Fruit fly (Drosophila melanogaster) whole organism, embryonic: ENCODE results near the gene CG4661.

Source experiments
- Atf6 ChIP-seq: fragments of 200-800 bp; sonication (Bioruptor generic); IDR thresholded peaks from 2 replicates; pipeline ENCODE4 v1.3.6; 2022; ENCODE audit warnings: missing biosample characterization, missing genetic modification characterization
- CG10543 ChIP-seq: fragments of 200-800 bp; sonication (Bioruptor generic); optimal IDR thresholded peaks from 3 replicates; lab custom pipeline; 2017; ENCODE audit warnings: missing biosample characterization, mild to moderate bottlenecking, missing genetic modification characterization, moderate library complexity
- CG12071 ChIP-seq: fragments of 200-800 bp; sonication (Bioruptor generic); optimal IDR thresholded peaks from 3 replicates; lab custom pipeline; 2018; ENCODE audit warnings: missing biosample characterization, mild to moderate bottlenecking, missing genetic modification characterization
- CG12769 ChIP-seq: fragments of 200-800 bp; sonication (Bioruptor generic); optimal IDR thresholded peaks from 2 replicates; lab custom pipeline; 2019; ENCODE audit warnings: missing biosample characterization, mild to moderate bottlenecking, missing genetic modification characterization, moderate library complexity
- CG13287 ChIP-seq: fragments of 200-800 bp; sonication (Bioruptor generic); IDR thresholded peaks from 2 replicates; pipeline ENCODE4 v1.3.6; 2022; ENCODE audit warnings: missing biosample characterization, missing genetic modification characterization; ENCODE audit not compliant: partially characterized antibody
- CG13894 ChIP-seq: fragments of 200-800 bp; sonication (Bioruptor generic); optimal IDR thresholded peaks from 3 replicates; lab custom pipeline; 2018; ENCODE audit warnings: missing biosample characterization, mild to moderate bottlenecking, missing genetic modification characterization, moderate library complexity
- CG15269 ChIP-seq: fragments of 200-800 bp; sonication (Bioruptor generic); optimal IDR thresholded peaks from 2 replicates; lab custom pipeline; 2018; ENCODE audit warnings: missing biosample characterization, mild to moderate bottlenecking, missing genetic modification characterization, moderate library complexity
- CG18599 ChIP-seq: fragments of 200-800 bp; sonication (Bioruptor generic); optimal IDR thresholded peaks from 3 replicates; lab custom pipeline; 2017; ENCODE audit warnings: missing biosample characterization, missing genetic modification characterization, mild to moderate bottlenecking, moderate library complexity, missing genetic modification reagents
- CG2678 ChIP-seq: fragments of 200-800 bp; sonication (Bioruptor generic); optimal IDR thresholded peaks from 3 replicates; lab custom pipeline; 2019; ENCODE audit warnings: missing biosample characterization, mild to moderate bottlenecking, missing genetic modification characterization, moderate library complexity
- CG31441 ChIP-seq: fragments of 200-800 bp; sonication (Bioruptor generic); IDR thresholded peaks from 2 replicates; pipeline ENCODE4 v1.3.6; 2022; ENCODE audit warnings: missing biosample characterization, missing genetic modification characterization
- CG32772 ChIP-seq: fragments of 200-800 bp; sonication (Bioruptor generic); IDR thresholded peaks from 2 replicates; pipeline ENCODE4 v1.3.6; 2022; ENCODE audit warnings: missing biosample characterization, missing genetic modification characterization
- CG33557 ChIP-seq: fragments of 200-800 bp; sonication (Bioruptor generic); optimal IDR thresholded peaks from 2 replicates; lab custom pipeline; 2019; ENCODE audit warnings: missing biosample characterization, mild to moderate bottlenecking, missing genetic modification characterization, moderate library complexity
- CG34224 ChIP-seq: fragments of 200-800 bp; sonication (Bioruptor generic); IDR thresholded peaks from 3 replicates; pipeline ENCODE4 v1.3.6; 2022; ENCODE audit warnings: missing biosample characterization, missing genetic modification characterization; ENCODE audit not compliant: partially characterized antibody
- CG43689 ChIP-seq: fragments of 200-800 bp; sonication (Bioruptor generic); IDR thresholded peaks from 2 replicates; pipeline ENCODE4 v1.3.6; 2022; ENCODE audit warnings: missing biosample characterization, missing genetic modification characterization
- CG6175 ChIP-seq: fragments of 200-800 bp; sonication (Bioruptor generic); IDR thresholded peaks from 3 replicates; pipeline ENCODE4 v1.3.6; 2022; ENCODE audit warnings: missing biosample characterization, missing genetic modification characterization
- Dref ChIP-seq: fragments of 200-800 bp; sonication (Bioruptor generic); IDR thresholded peaks from 2 replicates; pipeline ENCODE4 v1.3.6; 2022; ENCODE audit warnings: missing biosample characterization, missing genetic modification characterization
- Eip74EF ChIP-seq, 2 experiments: fragments of 200-800 bp in 1 of 2; fragments of >200 bp in 1 of 2; sonication (Bioruptor generic) in 1 of 2; optimal IDR thresholded peaks; 2 replicates each; lab custom pipeline; 2017 to 2019; ENCODE audit warnings: missing biosample characterization in 2 of 2, missing genetic modification characterization in 2 of 2, mild to moderate bottlenecking in 1 of 2, moderate library complexity in 1 of 2
- GATAe ChIP-seq: fragments of 200-800 bp; sonication (Bioruptor generic); conservative IDR thresholded peaks from 2 replicates; pipeline ENCODE4 v1.3.6; 2022; ENCODE audit warnings: missing biosample characterization, missing genetic modification characterization
- Hr39 ChIP-seq: fragments of >200 bp; optimal IDR thresholded peaks from 2 replicates; lab custom pipeline; 2017
- Lpt ChIP-seq: fragments of >200 bp; optimal IDR thresholded peaks from 2 replicates; lab custom pipeline; 2018; ENCODE audit warnings: missing biosample characterization, missing genetic modification characterization
- Med ChIP-seq: fragments of 200-800 bp; sonication (Bioruptor generic); peaks from one replicate; lab custom pipeline; 2016; ENCODE audit warnings: missing biosample characterization, missing genetic modification characterization, mild to moderate bottlenecking, inconsistent platforms, moderate library complexity
- Meics ChIP-seq: fragments of 200-800 bp; sonication (Bioruptor generic); optimal IDR thresholded peaks from 2 replicates; lab custom pipeline; 2017; ENCODE audit warnings: missing biosample characterization, mild to moderate bottlenecking, missing genetic modification characterization
- Oaz ChIP-seq: fragments of 200-800 bp; sonication (Bioruptor generic); IDR thresholded peaks from 2 replicates; pipeline ENCODE4 v1.3.6; 2022; ENCODE audit warnings: missing biosample characterization, missing genetic modification characterization
- Ptx1 ChIP-seq: fragments of 200-800 bp; sonication (Bioruptor generic); IDR thresholded peaks from 2 replicates; pipeline ENCODE4 v1.3.6; 2022; ENCODE audit warnings: missing biosample characterization, missing genetic modification characterization
- Tbp ChIP-seq: fragments of >200 bp; optimal IDR thresholded peaks from 2 replicates; lab custom pipeline; 2018; ENCODE audit warnings: missing biosample characterization, missing genetic modification characterization
- Xbp1 ChIP-seq: fragments of 200-800 bp; sonication (Bioruptor generic); optimal IDR thresholded peaks from 3 replicates; lab custom pipeline; 2016; ENCODE audit warnings: missing biosample characterization, mild to moderate bottlenecking, missing genetic modification characterization
- YL-1 ChIP-seq: fragments of 200-800 bp; sonication (Bioruptor generic); optimal IDR thresholded peaks from 3 replicates; lab custom pipeline; 2017; ENCODE audit warnings: missing biosample characterization, mild to moderate bottlenecking, missing genetic modification characterization
- chinmo ChIP-seq: fragments of 200-800 bp; sonication (Bioruptor generic); IDR thresholded peaks from 4 replicates; pipeline ENCODE4 v1.3.6; 2022; ENCODE audit warnings: missing biosample characterization, missing genetic modification characterization; ENCODE audit not compliant: partially characterized antibody
- cwo ChIP-seq: fragments of 200-800 bp; sonication (Bioruptor generic); optimal IDR thresholded peaks from 3 replicates; lab custom pipeline; 2017; ENCODE audit warnings: missing biosample characterization, missing genetic modification characterization, mild to moderate bottlenecking, moderate library complexity, missing genetic modification reagents
- danr ChIP-seq: fragments of 200-800 bp; sonication (Bioruptor generic); IDR thresholded peaks from 2 replicates; pipeline ENCODE4 v1.3.6; 2022; ENCODE audit warnings: missing biosample characterization, missing genetic modification characterization
- exex ChIP-seq: fragments of 200-800 bp; sonication (Bioruptor generic); optimal IDR thresholded peaks from 4 replicates; lab custom pipeline; 2018; ENCODE audit warnings: missing biosample characterization, mild to moderate bottlenecking, missing genetic modification characterization, moderate library complexity
- gem ChIP-seq: fragments of 200-800 bp; sonication (Bioruptor generic); optimal IDR thresholded peaks from 2 replicates; lab custom pipeline; 2019; ENCODE audit warnings: missing biosample characterization, mild to moderate bottlenecking, missing genetic modification characterization, moderate library complexity
- grn ChIP-seq: fragments of 200-800 bp; sonication (Bioruptor generic); optimal IDR thresholded peaks from 3 replicates; lab custom pipeline; 2017; ENCODE audit warnings: missing biosample characterization, missing genetic modification characterization
- gro ChIP-seq: fragments of 200-800 bp; sonication (Bioruptor generic); optimal IDR thresholded peaks from 2 replicates; lab custom pipeline; 2016; ENCODE audit warnings: missing biosample characterization, missing genetic modification characterization
- inv ChIP-seq: fragments of 200-800 bp; sonication (Bioruptor generic); IDR thresholded peaks from 2 replicates; pipeline ENCODE4 v1.3.6; 2022; ENCODE audit warnings: missing biosample characterization, missing genetic modification characterization; ENCODE audit not compliant: partially characterized antibody
- maf-S ChIP-seq: fragments of 200-800 bp; sonication (Bioruptor generic); optimal IDR thresholded peaks from 2 replicates; lab custom pipeline; 2016; ENCODE audit warnings: missing biosample characterization, missing genetic modification characterization
- pan ChIP-seq, 4 experiments: fragments of >200 bp in 3 of 4; fragments of 200-800 bp in 1 of 4; sonication (Bioruptor generic) in 1 of 4; optimal IDR thresholded peaks in 3 of 4; IDR thresholded peaks in 1 of 4; 2 replicates each; pipeline versions ENCODE4 v1.3.6 to Lab custom; 2017 to 2022; ENCODE audit warnings: missing biosample characterization in 2 of 4, missing genetic modification characterization in 2 of 4, mixed read lengths in 1 of 4
- pfk ChIP-seq: fragments of 200-800 bp; sonication (Bioruptor generic); optimal IDR thresholded peaks from 2 replicates; lab custom pipeline; 2018; ENCODE audit warnings: missing biosample characterization, mild to moderate bottlenecking, missing genetic modification characterization, moderate library complexity
- ro ChIP-seq: fragments of 200-800 bp; sonication (Bioruptor generic); IDR thresholded peaks from 2 replicates; pipeline ENCODE4 v1.3.6; 2022; ENCODE audit warnings: missing biosample characterization, missing genetic modification characterization
- sd ChIP-seq: fragments of 200-800 bp; sonication (Bioruptor generic); optimal IDR thresholded peaks from 3 replicates; lab custom pipeline; 2018; ENCODE audit warnings: missing biosample characterization, mild to moderate bottlenecking, missing genetic modification characterization, moderate library complexity
- sna ChIP-seq: fragments of 200-800 bp; sonication (Bioruptor generic); IDR thresholded peaks from 2 replicates; pipeline ENCODE4 v1.3.6; 2022; ENCODE audit warnings: missing biosample characterization, missing genetic modification characterization; ENCODE audit not compliant: partially characterized antibody
- sug ChIP-seq: fragments of 200-800 bp; optimal IDR thresholded peaks from 2 replicates; lab custom pipeline; 2019; ENCODE audit warnings: missing biosample characterization, mild to moderate bottlenecking, missing genetic modification characterization, moderate library complexity
- tll ChIP-seq, 2 experiments: fragments of 200-800 bp in 1 of 2; fragments of >200 bp in 1 of 2; sonication (Bioruptor generic) in 1 of 2; optimal IDR thresholded peaks; 2 replicates each; lab custom pipeline; 2017 to 2019; ENCODE audit warnings: missing biosample characterization in 2 of 2, missing genetic modification characterization in 2 of 2, mild to moderate bottlenecking in 1 of 2, moderate library complexity in 1 of 2
- zf30C ChIP-seq: fragments of 200-800 bp; sonication (Bioruptor generic); optimal IDR thresholded peaks from 3 replicates; lab custom pipeline; 2018; ENCODE audit warnings: missing biosample characterization, mild to moderate bottlenecking, missing genetic modification characterization

CG4661 gene

DNA sequence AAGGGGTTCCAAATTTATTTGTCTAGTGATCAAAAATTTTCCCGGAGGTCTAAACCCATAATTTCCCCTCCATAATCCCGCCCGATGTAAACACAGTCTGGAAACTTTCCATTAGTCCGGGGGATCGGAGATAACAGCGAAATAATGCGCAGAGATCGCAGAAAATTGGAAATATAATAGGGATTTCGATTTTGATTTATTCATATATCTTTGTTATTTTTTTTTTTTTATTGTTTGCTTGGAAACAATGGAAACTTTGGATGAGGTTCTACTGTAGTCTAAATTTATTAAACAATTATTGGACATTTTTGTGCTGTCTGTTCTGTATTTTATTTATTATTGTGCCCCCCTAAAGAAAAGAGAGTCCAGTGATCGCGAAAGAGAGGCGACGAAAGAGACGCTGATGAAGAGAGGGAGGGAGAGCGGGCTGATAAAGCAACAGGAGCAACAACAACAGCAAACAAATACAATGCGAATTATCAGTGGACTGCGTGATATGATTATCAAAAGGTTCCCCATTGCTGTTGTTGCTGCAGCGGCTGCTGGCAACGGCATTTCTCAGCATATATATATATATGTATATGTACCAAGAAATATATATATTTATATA, 37.7 kb upstream of the CG4661 start (continued):
- peak; percentile 37; the same call in 1 of the 2 replicates for TF ChIP-seq Ptx1 (GFP tag; lab: Robert Waterston, UW)
- TF ChIP-seq Tbp (GFP tag; lab: Kevin White, UChicago): no peak
- TF ChIP-seq CG2678 (tag; lab: Kevin White, UChicago): peak; percentile 42
- TF ChIP-seq danr (GFP tag; lab: Robert Waterston, UW): no peak
- TF ChIP-seq CG34224 (GFP tag; lab: Robert Waterston, UW): no peak
- TF ChIP-seq Oaz (GFP tag; lab: Robert Waterston, UW): no peak
- no peak for TF ChIP-seq pan (optimal IDR thresholded peaks at IDR 0.05; lab: Kevin White, UChicago)
- TF ChIP-seq pan (GFP tag; optimal IDR thresholded peaks at IDR 0.05 in 1 of 2, IDR thresholded peaks at IDR 0.05 in 1 of 2): no peak
- TF ChIP-seq chinmo: peak; percentile 80; the same call in 1 of the 4 replicates
- TF ChIP-seq Atf6 (GFP tag; lab: Robert Waterston, UW): 0 out of 2 replicates have a peak, but pooled peaks have one; percentile 18
- TF ChIP-seq Xbp1 (GFP tag; lab: Kevin White, UChicago): no peak
- TF ChIP-seq ro (GFP tag; lab: Robert Waterston, UW): no peak

DNA sequence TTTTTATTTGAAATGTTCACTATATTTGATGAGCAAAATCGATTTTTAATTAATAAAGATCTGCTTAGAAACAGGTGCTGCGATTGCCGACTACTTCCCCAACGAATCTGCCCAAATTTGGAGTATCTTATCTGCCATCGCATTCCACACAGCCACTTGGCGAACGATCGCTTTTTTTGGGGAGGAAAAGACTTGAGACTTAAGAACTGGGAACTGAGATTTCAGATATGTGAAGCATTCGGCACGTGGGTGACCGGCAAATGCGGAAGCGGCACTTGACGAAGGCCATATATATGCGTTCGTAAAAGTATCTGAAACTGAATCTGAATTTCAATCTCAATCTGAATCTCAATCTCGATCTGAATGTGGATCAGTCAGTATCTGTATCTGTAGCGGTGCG, 36.4 kb upstream of the CG4661 start:
- TF ChIP-seq CG32772: no peak
- TF ChIP-seq CG13894 (tag; lab: Kevin White, UChicago): peak; percentile 15
- peak; percentile 29 for TF ChIP-seq cwo (GFP tag; lab: Kevin White, UChicago)
- TF ChIP-seq Med (GFP tag; lab: Kevin White, UChicago): peak; percentile 27
- peak; percentile 25 for TF ChIP-seq exex
- TF ChIP-seq CG18599 (GFP tag; lab: Kevin White, UChicago): no peak
- no peak for TF ChIP-seq CG43689 (GFP tag; lab: Robert Waterston, UW)
- TF ChIP-seq sd (tag; lab: Kevin White, UChicago): peak; percentile 94
- no peak for TF ChIP-seq sug (tag; lab: Kevin White, UChicago)
- TF ChIP-seq Eip74EF (GFP tag; optimal IDR thresholded peaks at IDR 0.05; lab: Kevin White, UChicago): peak in 1 of 2 experiments; percentile 24
- TF ChIP-seq CG12769 (tag; lab: Kevin White, UChicago): peak; percentile 36
- TF ChIP-seq grn (GFP tag; lab: Kevin White, UChicago): peak; percentile 68

DNA sequence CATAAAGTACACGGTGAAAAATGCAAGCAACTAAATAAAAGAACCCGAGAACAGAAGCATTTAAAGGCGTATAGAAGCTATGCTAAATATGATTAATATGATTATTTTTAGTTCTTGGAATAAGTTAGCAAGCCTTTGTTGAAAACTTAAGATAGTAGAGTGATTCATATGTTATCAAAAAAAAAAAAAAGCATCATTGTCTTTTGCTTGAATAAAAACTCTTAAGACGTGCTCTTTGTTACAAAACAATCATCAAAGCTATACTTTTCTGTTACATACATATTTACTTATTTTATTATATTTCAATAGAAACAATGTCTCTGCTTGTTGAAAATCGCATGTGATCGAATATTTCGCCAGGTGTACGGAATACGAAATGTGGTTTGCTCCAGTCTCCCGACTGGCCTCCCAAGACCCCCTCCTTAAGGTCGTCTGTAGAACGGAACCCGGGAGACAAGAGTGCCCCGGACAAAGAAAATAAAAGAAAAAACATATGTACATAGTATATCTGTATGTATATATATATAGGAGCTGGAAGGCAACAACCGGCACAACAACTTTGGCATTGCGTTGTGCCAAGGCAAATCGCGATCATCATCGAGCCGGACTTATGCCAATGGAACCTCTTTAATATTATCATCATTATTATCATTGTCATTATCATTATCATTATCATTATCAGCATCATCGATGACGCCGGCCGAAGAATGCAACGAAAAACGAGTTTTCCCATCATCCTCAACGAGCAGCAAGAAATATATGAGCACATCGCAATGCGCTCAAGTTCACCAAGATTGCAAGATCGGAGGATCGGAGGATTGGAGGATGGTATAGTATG, 34.0 kb upstream of the CG4661 start:
- TF ChIP-seq gro (GFP tag; lab: Kevin White, UChicago) (no peak), Hr39 (no peak), CG6175 (GFP tag; lab: Robert Waterston, UW) (no peak), Ptx1 (GFP tag; lab: Robert Waterston, UW) (0 out of 2 replicates have a peak, but pooled peaks have one; percentile 24), pfk (GFP tag; lab: Kevin White, UChicago) (no peak), tll (GFP tag; optimal IDR thresholded peaks at IDR 0.05; lab: Kevin White, UChicago) (no peak), GATAe (GFP tag; lab: Robert Waterston, UW) (no peak), CG15269 (tag; lab: Kevin White, UChicago) (no peak), CG12071 (no peak), Dref (GFP tag; lab: Robert Waterston, UW) (no peak), CG33557 (GFP tag; lab: Kevin White, UChicago) (no peak), CG31441 (GFP tag; lab: Robert Waterston, UW) (no peak), gem (tag; lab: Kevin White, UChicago) (peak; percentile 36), maf-S (GFP tag; lab: Kevin White, UChicago) (no peak), sna (GFP tag; lab: Robert Waterston, UW) (no peak), YL-1 (no peak), inv (no peak), CG13287 (GFP tag; lab: Robert Waterston, UW) (no peak), zf30C (GFP tag; lab: Kevin White, UChicago) (no peak), CG12769 (tag; lab: Kevin White, UChicago) (no peak), Meics (GFP tag; lab: Kevin White, UChicago) (peak; percentile 10), CG10543 (GFP tag; lab: Kevin White, UChicago) (no peak), Lpt (GFP tag; lab: Kevin White, UChicago) (no peak)
